Fruit fly (Drosophila melanogaster): ENCODE measurements around the gene pkaap.
A peak's percentile ranks its signal among the peaks of the same experiment; 100 is the strongest.

dm6 chr2L:16282077-16282471, 6.0 kb upstream of the pkaap start:
- TF ChIP-seq Myc (optimal IDR thresholded peaks at IDR 0.05) (no peak), fru (GFP tag; optimal IDR thresholded peaks at IDR 0.05) (no peak), woc (GFP tag; optimal IDR thresholded peaks at IDR 0.05) (no peak), br (GFP tag; optimal IDR thresholded peaks at IDR 0.05) (no peak), psq (GFP tag; optimal IDR thresholded peaks at IDR 0.05) (peak; percentile 4), jim (GFP tag; optimal IDR thresholded peaks at IDR 0.05) (no peak), CG9705 (GFP tag; optimal IDR thresholded peaks at IDR 0.05) (peak; percentile 10), foxo (GFP tag; optimal IDR thresholded peaks at IDR 0.05) (no peak), tai (GFP tag; optimal IDR thresholded peaks at IDR 0.05) (no peak), Abd-B (GFP tag; optimal IDR thresholded peaks at IDR 0.05) (no peak), Hnf4 (GFP tag; optimal IDR thresholded peaks at IDR 0.05) (no peak)
